Worm (Caenorhabditis elegans) whole organism, L4 larva: ENCODE data around the gene fbxa-136.

ENCODE experiments used
- D1046.2 ChIP-seq: fragments of 200-800 bp; sonication (Bioruptor generic); IDR thresholded peaks from 2 replicates; pipeline ENCODE4 v1.3.6; 2022; ENCODE audit warnings: missing genetic modification characterization, missing compliant biosample characterization
- F10B5.3 ChIP-seq: sonication (generic microtip); optimal IDR thresholded peaks from 2 replicates; lab custom pipeline; 2016; ENCODE audit warnings: mild to moderate bottlenecking, missing genetic modification characterization, missing compliant biosample characterization
- F44E2.7 ChIP-seq: fragments of 200-800 bp; sonication (Bioruptor generic); IDR thresholded peaks from 2 replicates; pipeline ENCODE4 v2.1.2; 2022; ENCODE audit warnings: missing genetic modification characterization, missing compliant biosample characterization
- ceh-28 ChIP-seq: fragments of 150-350 bp; optimal IDR thresholded peaks from 2 replicates; lab custom pipeline; 2014; ENCODE audit warnings: missing biosample characterization, missing genetic modification reagents, missing genetic modification characterization
- ceh-44 ChIP-seq: fragments of 200-800 bp; sonication (Bioruptor generic); IDR thresholded peaks from 2 replicates; pipeline ENCODE4 v1.3.6; 2022; ENCODE audit warnings: missing genetic modification reagents, missing genetic modification characterization, missing compliant biosample characterization
- ctbp-1 ChIP-seq: fragments of 200-800 bp; sonication (Bioruptor generic); IDR thresholded peaks from 2 replicates; pipeline ENCODE4 v1.3.6; 2022; ENCODE audit warnings: missing genetic modification reagents, missing genetic modification characterization, missing compliant biosample characterization
- daf-16 ChIP-seq, 3 experiments: sonication (generic microtip); optimal IDR thresholded peaks; 2 replicates each; lab custom pipeline; 2016 to 2017; ENCODE audit warnings: missing genetic modification characterization in 3 of 3, missing genetic modification reagents in 3 of 3, mild to moderate bottlenecking in 2 of 3, missing compliant biosample characterization in 2 of 3, missing biosample characterization in 1 of 3, moderate library complexity in 1 of 3
- dmd-9 ChIP-seq: fragments of 200-800 bp; sonication (Bioruptor generic); IDR thresholded peaks from 2 replicates; pipeline ENCODE4 v1.3.6; 2022; ENCODE audit warnings: missing genetic modification reagents, missing genetic modification characterization, missing compliant biosample characterization
- fkh-10 ChIP-seq: fragments of 150-350 bp; optimal IDR thresholded peaks from 2 replicates; lab custom pipeline; 2014; ENCODE audit warnings: missing biosample characterization, missing genetic modification reagents, missing genetic modification characterization
- gei-8 ChIP-seq: fragments of 200-800 bp; sonication (Bioruptor generic); optimal IDR thresholded peaks from 2 replicates; lab custom pipeline; 2018; ENCODE audit warnings: mild to moderate bottlenecking, missing genetic modification characterization, missing compliant biosample characterization
- hlh-11 ChIP-seq: fragments of 200-800 bp; sonication (Bioruptor generic); optimal IDR thresholded peaks from 2 replicates; lab custom pipeline; 2018; ENCODE audit warnings: mild to moderate bottlenecking, missing genetic modification characterization, missing compliant biosample characterization
- lim-7 ChIP-seq: fragments of 200-800 bp; sonication (Bioruptor generic); IDR thresholded peaks from 2 replicates; pipeline ENCODE4 v1.3.6; 2022; ENCODE audit warnings: missing genetic modification characterization, missing compliant biosample characterization
- lin-1 ChIP-seq: fragments of 200-800 bp; sonication (Bioruptor generic); IDR thresholded peaks from 2 replicates; pipeline ENCODE4 v1.3.6; 2022; ENCODE audit warnings: missing genetic modification reagents, missing genetic modification characterization, missing compliant biosample characterization
- lin-15B ChIP-seq: fragments of 150-350 bp; sonication (generic microtip); optimal IDR thresholded peaks from 3 replicates; lab custom pipeline; 2014; ENCODE audit warnings: missing biosample characterization, missing genetic modification characterization
- lin-38 ChIP-seq: fragments of 200-800 bp; sonication (Bioruptor generic); IDR thresholded peaks from 2 replicates; pipeline ENCODE4 v1.3.6; 2022; ENCODE audit warnings: missing genetic modification reagents, missing genetic modification characterization, missing compliant biosample characterization
- madf-5 ChIP-seq, 2 experiments: fragments of 200-800 bp; sonication (Bioruptor generic); IDR thresholded peaks; 2 replicates each; pipeline ENCODE4 v1.3.6; 2022; ENCODE audit warnings: missing compliant biosample characterization in 2 of 2, missing genetic modification characterization in 2 of 2
- mdl-1 ChIP-seq, 2 experiments: fragments of 150-350 bp in 1 of 2; sonication (generic microtip) in 1 of 2; optimal IDR thresholded peaks; 2 replicates each; lab custom pipeline; 2014 to 2017; ENCODE audit warnings: missing biosample characterization in 2 of 2, missing genetic modification characterization in 2 of 2
- nhr-102 ChIP-seq: sonication (generic microtip); optimal IDR thresholded peaks from 2 replicates; lab custom pipeline; 2016; ENCODE audit warnings: mild to moderate bottlenecking, missing genetic modification characterization, moderate library complexity, missing compliant biosample characterization
- nhr-237 ChIP-seq: sonication (generic microtip); optimal IDR thresholded peaks from 2 replicates; lab custom pipeline; 2017; ENCODE audit warnings: missing biosample characterization, missing genetic modification characterization
- nhr-48 ChIP-seq: sonication (generic microtip); optimal IDR thresholded peaks from 2 replicates; lab custom pipeline; 2016; ENCODE audit warnings: mild to moderate bottlenecking, missing genetic modification characterization, missing compliant biosample characterization
- nhr-76 ChIP-seq: fragments of 150-350 bp; optimal IDR thresholded peaks from 2 replicates; lab custom pipeline; 2014; ENCODE audit warnings: missing biosample characterization, missing genetic modification characterization
- nhr-77 ChIP-seq: fragments of 150-350 bp; optimal IDR thresholded peaks from 2 replicates; lab custom pipeline; 2014; ENCODE audit warnings: missing biosample characterization, missing genetic modification characterization
- php-3 ChIP-seq: fragments of 200-800 bp; sonication (Bioruptor generic); IDR thresholded peaks from 2 replicates; pipeline ENCODE4 v1.3.6; 2022; ENCODE audit warnings: missing genetic modification reagents, missing genetic modification characterization, missing compliant biosample characterization
- rbr-2 ChIP-seq: sonication (generic microtip); optimal IDR thresholded peaks from 2 replicates; lab custom pipeline; 2016; ENCODE audit warnings: missing genotype, missing genetic modification characterization, missing compliant biosample characterization
- sdz-12 ChIP-seq: fragments of 200-800 bp; sonication (Bioruptor generic); optimal IDR thresholded peaks from 2 replicates; lab custom pipeline; 2018; ENCODE audit warnings: mild to moderate bottlenecking, missing genetic modification characterization, missing compliant biosample characterization
- skn-1 ChIP-seq: fragments of 150-350 bp; optimal IDR thresholded peaks from 2 replicates; lab custom pipeline; 2014; ENCODE audit warnings: missing biosample characterization, missing genetic modification characterization
- snpc-1.2 ChIP-seq: fragments of 200-800 bp; sonication (Bioruptor generic); IDR thresholded peaks from 2 replicates; pipeline ENCODE4 v1.3.6; 2022; ENCODE audit warnings: missing genetic modification reagents, missing genetic modification characterization, missing compliant biosample characterization
- tra-1 ChIP-seq: fragments of 200-800 bp; sonication (Bioruptor generic); IDR thresholded peaks from 2 replicates; pipeline ENCODE4 v1.3.6; 2022; ENCODE audit warnings: missing genetic modification reagents, missing genetic modification characterization, missing compliant biosample characterization
- unc-62 ChIP-seq, 3 experiments: fragments of 150-350 bp in 1 of 3; sonication (generic microtip); optimal IDR thresholded peaks in 2 of 3; peaks in 1 of 3; 1 replicate in 1 of 3; 2 replicates in 2 of 3; lab custom pipeline; 2014 to 2017; ENCODE audit warnings: missing biosample characterization in 3 of 3, missing genetic modification characterization in 3 of 3, missing genetic modification reagents in 3 of 3, missing genotype in 1 of 3
- ztf-7 ChIP-seq: fragments of 150-350 bp; optimal IDR thresholded peaks from 2 replicates; lab custom pipeline; 2014; ENCODE audit warnings: missing biosample characterization, missing genetic modification characterization

fbxa-136 gene

DNA sequence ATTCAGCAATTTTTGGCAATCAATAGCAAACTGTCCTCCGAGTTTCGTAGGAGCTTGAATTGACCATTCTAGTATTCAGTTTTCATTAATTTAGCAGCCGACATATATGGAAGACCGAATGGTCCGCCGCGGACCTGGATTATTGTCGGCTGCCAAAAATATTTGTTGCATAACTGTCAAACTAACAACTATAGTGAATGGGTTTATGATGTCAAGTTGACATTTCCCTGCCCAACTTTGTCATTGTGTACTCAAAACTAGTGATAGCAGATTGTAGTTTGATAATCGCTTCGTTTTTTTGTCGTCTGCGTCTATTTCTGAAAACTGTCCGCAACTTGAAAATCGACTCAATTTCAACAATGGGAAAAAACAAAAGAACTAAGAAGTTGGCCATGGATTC lies 28.5 kb downstream of the fbxa-136 start, which contains the start of gene fbxa-176 (continued):
- TF ChIP-seq snpc-1.2 (GFP tag; lab: Robert Waterston, UW) (no peak), D1046.2 (GFP tag; lab: Robert Waterston, UW) (no peak), daf-16 (GFP tag; optimal IDR thresholded peaks at IDR 0.05; lab: Kevin White, UChicago) (no peak), daf-16 (tag; optimal IDR thresholded peaks at IDR 0.05; lab: Kevin White, UChicago) (peak; percentile 65), unc-62 (GFP tag; optimal IDR thresholded peaks at IDR 0.05 in 1 of 2; lab: Kevin White, UChicago) (no peak), unc-62 (tag; optimal IDR thresholded peaks at IDR 0.05; lab: Kevin White, UChicago) (no peak), mdl-1 (tag; optimal IDR thresholded peaks at IDR 0.05; lab: Kevin White, UChicago) (no peak), nhr-76 (tag; lab: Kevin White, UChicago) (no peak), hlh-11 (tag; lab: Kevin White, UChicago) (peak; percentile 26), php-3 (GFP tag; lab: Robert Waterston, UW) (no peak), lin-15B (tag; lab: Kevin White, UChicago) (no peak), nhr-237 (tag; lab: Kevin White, UChicago) (no peak)

DNA sequence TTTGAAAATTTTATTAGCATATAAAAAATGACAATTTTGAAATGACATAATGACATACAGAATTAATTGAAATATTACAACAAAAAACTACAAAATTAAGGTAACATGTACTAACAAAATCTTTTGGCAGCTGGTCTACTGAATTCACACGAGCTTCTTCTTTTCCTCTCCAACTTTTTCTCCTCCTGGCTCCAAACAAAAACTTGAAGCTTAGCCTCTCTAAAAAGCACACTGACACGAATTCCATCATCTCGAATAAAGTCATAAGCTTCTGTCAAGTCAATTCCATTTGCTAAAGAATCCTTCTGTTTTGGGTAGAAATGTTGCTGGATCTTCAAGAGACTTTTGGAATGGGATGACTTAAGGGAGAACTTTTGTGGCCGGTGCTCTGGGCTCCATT lies 30.6 kb downstream of the fbxa-136 start:
- TF ChIP-seq unc-62 (GFP tag; optimal IDR thresholded peaks at IDR 0.05 in 1 of 2; lab: Kevin White, UChicago): peak in 1 of 2 experiments; percentile 91
- TF ChIP-seq unc-62 (tag; optimal IDR thresholded peaks at IDR 0.05; lab: Kevin White, UChicago): no peak
- no peak for TF ChIP-seq ztf-7 (tag; lab: Kevin White, UChicago)

ce11 chrV:17552759-17553158 lies 31.9 kb downstream of the fbxa-136 start, which contains the start of gene C38D9.8:
TSS of gene C38D9.8 (minus strand) at chrV:17552859.
- no peak for TF ChIP-seq skn-1 (tag; lab: Kevin White, UChicago)

DNA sequence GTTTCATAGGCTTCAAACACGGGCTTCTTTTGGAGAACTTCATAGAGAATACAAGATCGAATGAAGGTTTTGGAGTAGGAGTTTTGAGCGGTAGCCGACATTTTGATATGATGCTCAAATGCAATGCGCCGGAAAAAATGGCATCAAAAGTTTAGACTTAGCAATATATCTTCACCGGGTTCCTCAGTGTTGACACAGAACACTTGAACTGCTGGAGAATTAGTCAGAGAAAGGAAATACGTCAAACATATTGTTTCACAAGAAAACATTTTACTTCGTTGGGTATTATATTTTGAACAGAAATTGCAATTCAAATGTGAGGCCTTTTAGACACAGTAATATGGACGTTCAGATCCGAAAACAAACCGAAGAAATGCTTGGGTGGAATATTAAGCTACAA lies 37.5 kb downstream of the fbxa-136 start, which contains the start of gene fbxa-174:
Gene fbxa-174, minus strand, starts transcription at position 101 of the 400 bp plus-strand sequence.
- TF ChIP-seq lin-38 (GFP tag; lab: Robert Waterston, UW) (no peak), ceh-44 (no peak), gei-8 (GFP tag; lab: Kevin White, UChicago) (no peak), madf-5 (GFP tag; IDR thresholded peaks at IDR 0.05; lab: Robert Waterston, UW) (no peak), lim-7 (no peak), ctbp-1 (GFP tag; lab: Robert Waterston, UW) (no peak), nhr-77 (tag; lab: Kevin White, UChicago) (no peak), tra-1 (GFP tag; lab: Robert Waterston, UW) (no peak), sdz-12 (GFP tag; lab: Kevin White, UChicago) (no peak), rbr-2 (tag; lab: Kevin White, UChicago) (no peak), F10B5.3 (tag; lab: Kevin White, UChicago) (no peak), dmd-9 (GFP tag; lab: Robert Waterston, UW) (no peak), nhr-237 (tag; lab: Kevin White, UChicago) (no peak), lin-15B (tag; lab: Kevin White, UChicago) (no peak), hlh-11 (tag; lab: Kevin White, UChicago) (no peak), nhr-102 (tag; lab: Kevin White, UChicago) (no peak), F44E2.7 (GFP tag; lab: Robert Waterston, UW) (no peak)

DNA sequence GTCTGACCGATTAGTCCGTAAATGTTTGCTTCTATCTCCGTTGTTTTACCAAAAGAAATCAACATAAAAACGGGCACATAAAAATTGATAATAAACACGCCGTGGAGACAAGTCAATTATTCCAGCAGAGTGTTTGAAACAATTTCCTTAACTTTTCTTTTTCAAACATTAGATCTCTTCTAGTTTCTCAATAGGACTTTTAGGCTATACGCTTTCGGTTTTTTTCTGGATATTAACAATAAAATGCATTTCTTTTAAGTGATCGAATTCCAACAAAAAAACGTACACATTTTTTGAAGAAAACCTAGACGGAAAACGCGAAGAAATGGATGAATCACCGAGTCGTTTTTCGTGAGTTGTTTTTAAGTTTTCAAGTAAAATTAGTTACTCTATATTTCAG lies 38.1 kb downstream of the fbxa-136 start, which contains the start of gene fbxa-172:
Gene fbxa-172, plus strand, starts transcription at position 301 of the 400 bp plus-strand sequence.
- TF ChIP-seq fkh-10 (GFP tag; lab: Kevin White, UChicago): no peak
- no peak for TF ChIP-seq ceh-28 (tag; lab: Kevin White, UChicago)
- TF ChIP-seq php-3 (GFP tag; lab: Robert Waterston, UW): no peak
- no peak for TF ChIP-seq madf-5 (GFP tag; IDR thresholded peaks at IDR 0.05; lab: Robert Waterston, UW)
- TF ChIP-seq lim-7: no peak
- no peak for TF ChIP-seq nhr-48 (tag; lab: Kevin White, UChicago)
- no peak for TF ChIP-seq lin-1 (GFP tag; lab: Robert Waterston, UW)
